Fruit fly (Drosophila melanogaster) whole organism, embryonic: ENCODE measurements around the gene TotX.

Experiments used
- BtbVII ChIP-seq: fragments of 200-800 bp; sonication (Bioruptor generic); optimal IDR thresholded peaks from 3 replicates; lab custom pipeline; 2017; ENCODE audit warnings: missing biosample characterization, mild to moderate bottlenecking, missing genetic modification characterization
- CG10274 ChIP-seq: fragments of 200-800 bp; sonication (Bioruptor generic); optimal IDR thresholded peaks from 3 replicates; lab custom pipeline; 2017; ENCODE audit warnings: missing biosample characterization, mild to moderate bottlenecking, missing genetic modification characterization
- CG10543 ChIP-seq: fragments of 200-800 bp; sonication (Bioruptor generic); optimal IDR thresholded peaks from 3 replicates; lab custom pipeline; 2017; ENCODE audit warnings: missing biosample characterization, mild to moderate bottlenecking, missing genetic modification characterization, moderate library complexity
- CG11247 ChIP-seq: fragments of 200-800 bp; sonication (Bioruptor generic); IDR thresholded peaks from 2 replicates; pipeline ENCODE4 v1.3.6; 2022; ENCODE audit warnings: missing biosample characterization, missing genetic modification characterization
- CG11504 ChIP-seq: fragments of 200-800 bp; sonication (Bioruptor generic); optimal IDR thresholded peaks from 3 replicates; lab custom pipeline; 2019; ENCODE audit warnings: missing biosample characterization, mild to moderate bottlenecking, missing genetic modification characterization, moderate library complexity
- CG13894 ChIP-seq: fragments of 200-800 bp; sonication (Bioruptor generic); optimal IDR thresholded peaks from 3 replicates; lab custom pipeline; 2018; ENCODE audit warnings: missing biosample characterization, mild to moderate bottlenecking, missing genetic modification characterization, moderate library complexity
- CG15514 ChIP-seq: fragments of 200-800 bp; sonication (Bioruptor generic); optimal IDR thresholded peaks from 3 replicates; lab custom pipeline; 2017; ENCODE audit warnings: missing biosample characterization, missing genetic modification characterization, mild to moderate bottlenecking, moderate library complexity, missing genetic modification reagents
- CG1602 ChIP-seq: fragments of 200-800 bp; sonication (Bioruptor generic); optimal IDR thresholded peaks from 3 replicates; lab custom pipeline; 2016; ENCODE audit warnings: missing biosample characterization, missing genetic modification characterization
- CG17359 ChIP-seq: fragments of 200-800 bp; sonication (Bioruptor generic); optimal IDR thresholded peaks from 3 replicates; lab custom pipeline; 2018; ENCODE audit warnings: missing biosample characterization, mild to moderate bottlenecking, missing genetic modification characterization, moderate library complexity
- CG17612 ChIP-seq: fragments of 200-800 bp; sonication (Bioruptor generic); IDR thresholded peaks from 2 replicates; pipeline ENCODE4 v1.3.6; 2022; ENCODE audit warnings: missing biosample characterization, missing genetic modification characterization
- CG17912 ChIP-seq: fragments of 200-800 bp; sonication (Bioruptor generic); optimal IDR thresholded peaks from 2 replicates; lab custom pipeline; 2018; ENCODE audit warnings: missing biosample characterization, mild to moderate bottlenecking, missing genetic modification characterization
- CG18599 ChIP-seq: fragments of 200-800 bp; sonication (Bioruptor generic); optimal IDR thresholded peaks from 3 replicates; lab custom pipeline; 2017; ENCODE audit warnings: missing biosample characterization, missing genetic modification characterization, mild to moderate bottlenecking, moderate library complexity, missing genetic modification reagents
- CG2875 ChIP-seq: fragments of 200-800 bp; sonication (Bioruptor generic); optimal IDR thresholded peaks from 2 replicates; lab custom pipeline; 2017; ENCODE audit warnings: missing biosample characterization, mild to moderate bottlenecking, missing genetic modification characterization, missing genetic modification reagents
- CG31224 ChIP-seq: fragments of 200-800 bp; sonication (Bioruptor generic); IDR thresholded peaks from 2 replicates; pipeline ENCODE4 v1.3.6; 2022; ENCODE audit warnings: missing biosample characterization, missing genetic modification characterization
- CG33557 ChIP-seq: fragments of 200-800 bp; sonication (Bioruptor generic); optimal IDR thresholded peaks from 2 replicates; lab custom pipeline; 2019; ENCODE audit warnings: missing biosample characterization, mild to moderate bottlenecking, missing genetic modification characterization, moderate library complexity
- CG6175 ChIP-seq: fragments of 200-800 bp; sonication (Bioruptor generic); IDR thresholded peaks from 3 replicates; pipeline ENCODE4 v1.3.6; 2022; ENCODE audit warnings: missing biosample characterization, missing genetic modification characterization
- CG6854 ChIP-seq: fragments of 200-800 bp; sonication (Bioruptor generic); optimal IDR thresholded peaks from 3 replicates; lab custom pipeline; 2017; ENCODE audit warnings: missing biosample characterization, mild to moderate bottlenecking, missing genetic modification characterization
- CG7987 ChIP-seq: fragments of 200-800 bp; sonication (Bioruptor generic); optimal IDR thresholded peaks from 2 replicates; lab custom pipeline; 2018; ENCODE audit warnings: missing biosample characterization, mild to moderate bottlenecking, missing genetic modification characterization, moderate library complexity
- Dp ChIP-seq: fragments of 200-800 bp; sonication (Bioruptor generic); optimal IDR thresholded peaks from 2 replicates; lab custom pipeline; 2018; ENCODE audit warnings: missing biosample characterization, mild to moderate bottlenecking, missing genetic modification characterization, moderate library complexity
- Eip74EF ChIP-seq, 2 experiments: fragments of 200-800 bp in 1 of 2; fragments of >200 bp in 1 of 2; sonication (Bioruptor generic) in 1 of 2; optimal IDR thresholded peaks; 2 replicates each; lab custom pipeline; 2017 to 2019; ENCODE audit warnings: missing biosample characterization in 2 of 2, missing genetic modification characterization in 2 of 2, mild to moderate bottlenecking in 1 of 2, moderate library complexity in 1 of 2
- Fer2 ChIP-seq: fragments of 200-800 bp; sonication (Bioruptor generic); optimal IDR thresholded peaks from 2 replicates; lab custom pipeline; 2018; ENCODE audit warnings: missing biosample characterization, mild to moderate bottlenecking, missing genetic modification characterization, moderate library complexity
- GATAe ChIP-seq: fragments of 200-800 bp; sonication (Bioruptor generic); conservative IDR thresholded peaks from 2 replicates; pipeline ENCODE4 v1.3.6; 2022; ENCODE audit warnings: missing biosample characterization, missing genetic modification characterization
- HLH3B ChIP-seq: fragments of 200-800 bp; sonication (Bioruptor generic); IDR thresholded peaks from 2 replicates; pipeline ENCODE4 v1.3.6; 2022; ENCODE audit warnings: missing biosample characterization, missing genetic modification characterization
- HLH4C ChIP-seq: fragments of 200-800 bp; sonication (Bioruptor generic); IDR thresholded peaks from 3 replicates; pipeline ENCODE4 v1.3.6; 2022; ENCODE audit warnings: missing biosample characterization, missing genetic modification characterization; ENCODE audit not compliant: partially characterized antibody
- Hr78 ChIP-seq, 2 experiments: fragments of 200-800 bp in 1 of 2; fragments of >200 bp in 1 of 2; sonication (Bioruptor generic) in 1 of 2; optimal IDR thresholded peaks; 2 replicates each; lab custom pipeline; 2017 to 2019; ENCODE audit warnings: missing biosample characterization in 2 of 2, missing genetic modification characterization in 2 of 2, mild to moderate bottlenecking in 1 of 2, moderate library complexity in 1 of 2
- Med ChIP-seq: fragments of 200-800 bp; sonication (Bioruptor generic); peaks from one replicate; lab custom pipeline; 2016; ENCODE audit warnings: missing biosample characterization, missing genetic modification characterization, mild to moderate bottlenecking, inconsistent platforms, moderate library complexity
- Myb ChIP-seq: fragments of 200-800 bp; sonication (Bioruptor generic); optimal IDR thresholded peaks from 2 replicates; lab custom pipeline; 2016; ENCODE audit warnings: missing biosample characterization, missing genetic modification characterization
- NFAT ChIP-seq: fragments of 200-800 bp; sonication (Bioruptor generic); IDR thresholded peaks from 2 replicates; pipeline ENCODE4 v1.3.6; 2022; ENCODE audit warnings: missing biosample characterization, missing genetic modification characterization
- Nf-YC ChIP-seq: fragments of 200-800 bp; optimal IDR thresholded peaks from 3 replicates; lab custom pipeline; 2019; ENCODE audit warnings: missing biosample characterization, mild to moderate bottlenecking, missing genetic modification characterization, moderate library complexity
- Opbp ChIP-seq: fragments of 200-800 bp; sonication (Bioruptor generic); IDR thresholded peaks from 3 replicates; pipeline ENCODE4 v1.3.6; 2022; ENCODE audit warnings: missing biosample characterization, missing genetic modification characterization; ENCODE audit not compliant: partially characterized antibody
- Optix ChIP-seq: fragments of 200-800 bp; sonication (Bioruptor generic); IDR thresholded peaks from 3 replicates; pipeline ENCODE4 v1.3.6; 2022; ENCODE audit warnings: missing biosample characterization, missing genetic modification characterization
- Vsx1 ChIP-seq: fragments of 200-800 bp; sonication (Bioruptor generic); optimal IDR thresholded peaks from 2 replicates; lab custom pipeline; 2017; ENCODE audit warnings: missing biosample characterization, mild to moderate bottlenecking, missing genetic modification characterization, missing genetic modification reagents
- cad ChIP-seq: fragments of >200 bp; optimal IDR thresholded peaks from 2 replicates; lab custom pipeline; 2017; ENCODE audit warnings: missing biosample characterization, missing genetic modification characterization
- disco-r ChIP-seq: fragments of 200-800 bp; sonication (Bioruptor generic); optimal IDR thresholded peaks from 2 replicates; lab custom pipeline; 2016; ENCODE audit warnings: missing biosample characterization, missing genetic modification characterization
- dm ChIP-seq: fragments of 200-800 bp; sonication (Bioruptor generic); optimal IDR thresholded peaks from 3 replicates; lab custom pipeline; 2016; ENCODE audit warnings: missing biosample characterization, missing genetic modification characterization
- gce ChIP-seq: fragments of 200-800 bp; sonication (Bioruptor generic); IDR thresholded peaks from 3 replicates; pipeline ENCODE4 v1.3.6; 2022; ENCODE audit warnings: missing biosample characterization, missing genetic modification characterization
- gro ChIP-seq: fragments of 200-800 bp; sonication (Bioruptor generic); optimal IDR thresholded peaks from 2 replicates; lab custom pipeline; 2016; ENCODE audit warnings: missing biosample characterization, missing genetic modification characterization
- nom ChIP-seq: fragments of 200-800 bp; sonication (Bioruptor generic); optimal IDR thresholded peaks from 2 replicates; lab custom pipeline; 2017; ENCODE audit warnings: missing biosample characterization, missing genetic modification characterization, mild to moderate bottlenecking, moderate library complexity, missing genetic modification reagents
- otp ChIP-seq: fragments of 200-800 bp; sonication (Bioruptor generic); IDR thresholded peaks from 3 replicates; pipeline ENCODE4, ENCODE4 v1.3.6; 2022; ENCODE audit warnings: missing biosample characterization, missing genetic modification characterization
- pan ChIP-seq, 4 experiments: fragments of >200 bp in 3 of 4; fragments of 200-800 bp in 1 of 4; sonication (Bioruptor generic) in 1 of 4; optimal IDR thresholded peaks in 3 of 4; IDR thresholded peaks in 1 of 4; 2 replicates each; pipeline versions ENCODE4 v1.3.6 to Lab custom; 2017 to 2022; ENCODE audit warnings: missing biosample characterization in 2 of 4, missing genetic modification characterization in 2 of 4, mixed read lengths in 1 of 4
- peb ChIP-seq: fragments of 200-800 bp; sonication (Bioruptor generic); IDR thresholded peaks from 2 replicates; pipeline ENCODE4 v1.3.6; 2022; ENCODE audit warnings: missing biosample characterization, missing genetic modification characterization
- prd ChIP-seq, 3 experiments: fragments of >200 bp in 2 of 3; fragments of 200-800 bp in 1 of 3; sonication (Bioruptor generic) in 1 of 3; optimal IDR thresholded peaks in 2 of 3; IDR thresholded peaks in 1 of 3; 2 replicates in 2 of 3; 3 replicates in 1 of 3; pipeline versions ENCODE4 v1.3.6 to Lab custom; 2017 to 2022; ENCODE audit warnings: missing biosample characterization in 1 of 3, missing genetic modification characterization in 1 of 3
- pum ChIP-seq: fragments of 200-800 bp; sonication (Bioruptor generic); optimal IDR thresholded peaks from 2 replicates; lab custom pipeline; 2016; ENCODE audit warnings: missing biosample characterization, missing genetic modification characterization
- scrt ChIP-seq: fragments of 200-800 bp; sonication (Bioruptor generic); optimal IDR thresholded peaks from 2 replicates; lab custom pipeline; 2018; ENCODE audit warnings: missing biosample characterization, mild to moderate bottlenecking, missing genetic modification characterization, moderate library complexity
- sug ChIP-seq: fragments of 200-800 bp; optimal IDR thresholded peaks from 2 replicates; lab custom pipeline; 2019; ENCODE audit warnings: missing biosample characterization, mild to moderate bottlenecking, missing genetic modification characterization, moderate library complexity
- tin ChIP-seq: fragments of 200-800 bp; sonication (Bioruptor generic); optimal IDR thresholded peaks from 3 replicates; lab custom pipeline; 2016; ENCODE audit warnings: missing biosample characterization, missing genetic modification characterization
- usp ChIP-seq: fragments of >200 bp; optimal IDR thresholded peaks from 2 replicates; lab custom pipeline; 2017; ENCODE audit warnings: missing biosample characterization, missing genetic modification characterization

Gene TotX

DNA sequence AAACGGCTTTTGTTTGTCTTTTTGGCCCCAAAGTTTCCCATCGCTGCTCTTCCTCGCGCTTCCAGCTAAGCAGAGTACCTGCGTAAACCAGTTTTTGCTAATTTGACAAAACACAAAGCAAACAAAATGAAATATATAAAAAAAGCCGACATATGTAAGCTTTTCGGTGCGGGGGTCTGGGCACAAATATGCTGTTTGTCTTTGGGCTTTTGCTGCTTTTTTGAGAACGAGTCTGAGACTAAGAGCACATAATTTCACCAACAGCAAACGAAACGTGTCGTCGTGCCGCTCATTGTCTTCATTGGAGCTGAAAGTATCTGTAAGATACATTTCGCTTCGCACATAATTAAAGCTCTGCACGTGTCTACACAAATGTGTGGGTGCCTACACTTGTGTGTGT, 10.5 kb upstream of the TotX start (continued):
- TF ChIP-seq Fer2 (no peak), CG33557 (GFP tag; lab: Kevin White, UChicago) (no peak), Eip74EF (GFP tag; optimal IDR thresholded peaks at IDR 0.05; lab: Kevin White, UChicago) (no peak), scrt (no peak), CG11504 (tag; lab: Kevin White, UChicago) (no peak), CG17912 (GFP tag; lab: Kevin White, UChicago) (no peak), Dp (GFP tag; lab: Kevin White, UChicago) (no peak), NFAT (no peak), CG10543 (GFP tag; lab: Kevin White, UChicago) (no peak), Vsx1 (no peak), gro (peak; percentile 12), CG17612 (GFP tag; lab: Robert Waterston, UW) (no peak), CG7987 (no peak), CG31224 (no peak), CG11247 (no peak), BtbVII (GFP tag; lab: Kevin White, UChicago) (no peak), CG17359 (tag; lab: Kevin White, UChicago) (no peak), prd (optimal IDR thresholded peaks at IDR 0.05; lab: Kevin White, UChicago) (no peak), prd (GFP tag; IDR thresholded peaks at IDR 0.05; lab: Robert Waterston, UW) (no peak), CG1602 (no peak), HLH3B (GFP tag; lab: Robert Waterston, UW) (no peak), CG13894 (tag; lab: Kevin White, UChicago) (peak; percentile 26), otp (GFP tag; lab: Robert Waterston, UW) (no peak), CG6854 (no peak), peb (GFP tag; lab: Robert Waterston, UW) (no peak), pum (no peak), gce (GFP tag; lab: Robert Waterston, UW) (no peak), pan (optimal IDR thresholded peaks at IDR 0.05; lab: Kevin White, UChicago) (no peak), pan (GFP tag; optimal IDR thresholded peaks at IDR 0.05 in 1 of 2, IDR thresholded peaks at IDR 0.05 in 1 of 2) (no peak), GATAe (GFP tag; lab: Robert Waterston, UW) (no peak), CG2875 (no peak), CG10274 (no peak), HLH4C (GFP tag; lab: Robert Waterston, UW) (no peak), cad (no peak), tin (GFP tag; lab: Kevin White, UChicago) (no peak), CG15514 (GFP tag; lab: Kevin White, UChicago) (no peak), usp (GFP tag; lab: Kevin White, UChicago) (no peak), CG6175 (no peak), Nf-YC (no peak), Optix (GFP tag; lab: Robert Waterston, UW) (no peak), nom (no peak), sug (tag; lab: Kevin White, UChicago) (peak; percentile 49), Med (GFP tag; lab: Kevin White, UChicago) (peak; percentile 52), CG18599 (no peak), Myb (GFP tag; lab: Kevin White, UChicago) (no peak), Hr78 (GFP tag; optimal IDR thresholded peaks at IDR 0.05; lab: Kevin White, UChicago) (no peak), Opbp (no peak), dm (GFP tag; lab: Kevin White, UChicago) (no peak), disco-r (no peak)
